Fruit fly (Drosophila melanogaster) whole organism, larva: ENCODE results near the gene CG4629.

Experiments
- noc ChIP-seq: fragments of 200-800 bp; sonication (Bioruptor generic); optimal IDR thresholded peaks from 3 replicates; lab custom pipeline; 2019; ENCODE audit warnings: missing biosample characterization, mild to moderate bottlenecking, missing genetic modification characterization, moderate library complexity

The CG4629 gene

DNA sequence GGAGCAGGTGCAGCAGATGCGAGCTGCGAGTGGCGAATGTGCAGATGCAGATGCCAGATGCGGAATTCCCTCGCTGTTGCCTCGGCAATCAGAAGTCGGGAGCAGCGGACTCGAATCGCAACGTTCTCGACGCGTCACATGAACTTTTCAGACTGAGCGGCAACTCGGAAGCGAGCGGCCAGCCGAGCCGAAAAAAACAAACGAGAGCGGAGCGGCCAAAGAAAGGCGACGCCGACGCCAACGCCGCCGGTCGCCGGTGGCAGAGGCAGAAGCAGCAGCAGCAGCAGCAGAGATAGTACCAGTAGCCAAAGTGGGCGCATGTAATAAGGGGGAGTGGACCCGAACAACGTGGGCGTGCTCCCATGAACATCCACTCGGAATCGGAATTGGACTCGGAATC, at the start of gene CG4629:
TSS of gene CG4629 (minus strand) at position 156 of the 400 bp plus-strand sequence.
- no peak for TF ChIP-seq noc

- peak; percentile 14 for TF ChIP-seq noc
Measured at dm6 chr2L:1150554-1150953, 48.2 kb upstream of the CG4629 start, which contains the start of the genes Tfb4 and Vps29. Gene Tfb4, minus strand, starts transcription at chr2L:1150677. Gene Vps29, plus strand, starts transcription at chr2L:1150766.

dm6 chr2L:1147656-1148055, 45.4 kb upstream of the CG4629 start:
- TF ChIP-seq noc, result no peak

- TF ChIP-seq noc, result peak; percentile 96
Measured at dm6 chr2L:1144371-1145360, 42.4 kb upstream of the CG4629 start.

DNA sequence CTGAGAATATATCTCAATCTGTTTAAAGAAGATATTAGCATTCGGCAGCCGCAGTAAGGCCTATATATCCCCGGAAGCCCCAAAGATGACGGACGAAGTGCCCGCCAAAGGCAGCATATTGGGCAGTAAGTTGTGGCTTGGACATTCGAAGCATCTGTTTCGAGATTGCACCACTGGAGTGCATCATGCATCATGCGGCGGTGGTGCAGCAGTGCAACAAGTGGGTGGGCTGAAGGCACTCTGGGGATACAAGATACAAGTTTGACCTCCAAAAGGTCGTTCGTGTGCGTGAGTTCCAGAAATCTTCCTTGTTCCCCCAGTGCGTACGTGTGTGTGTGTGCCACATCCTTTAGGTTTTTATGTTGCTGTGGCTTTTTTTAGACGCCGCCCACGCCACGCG, 41.0 kb upstream of the CG4629 start:
- TF ChIP-seq noc, result no peak

DNA sequence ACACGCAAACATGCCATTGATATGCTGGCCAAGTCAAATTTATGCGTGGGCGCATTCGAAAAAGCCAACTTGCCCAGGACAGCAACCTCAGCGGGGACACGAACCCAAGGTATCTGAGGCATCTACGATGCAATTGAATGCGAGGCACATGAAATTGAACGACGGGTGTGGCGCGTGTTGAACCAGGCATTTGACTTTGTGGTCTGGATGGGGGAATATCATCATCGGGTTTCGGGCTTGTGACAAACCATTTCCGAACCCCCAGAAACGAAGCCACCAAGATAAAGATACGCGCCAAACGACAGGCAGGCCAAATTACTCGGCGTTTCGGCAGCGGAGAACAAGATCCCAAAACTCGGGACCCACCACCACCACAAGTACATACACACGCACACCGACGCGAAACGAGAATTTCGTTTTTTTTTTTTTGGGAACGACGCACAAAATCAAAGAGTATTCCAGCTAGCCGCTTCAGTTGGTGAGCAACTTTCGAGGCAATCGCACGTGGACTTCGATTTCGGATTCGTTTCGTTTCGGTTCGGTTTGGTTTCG, 40.5 kb upstream of the CG4629 start, which contains the start of gene MFS3:
TSS of gene MFS3 (plus strand) at position 472 of the 552 bp plus-strand sequence.
- no peak for TF ChIP-seq noc

dm6 chr2L:1136993-1137392, 34.7 kb upstream of the CG4629 start:
- no peak for TF ChIP-seq noc

DNA sequence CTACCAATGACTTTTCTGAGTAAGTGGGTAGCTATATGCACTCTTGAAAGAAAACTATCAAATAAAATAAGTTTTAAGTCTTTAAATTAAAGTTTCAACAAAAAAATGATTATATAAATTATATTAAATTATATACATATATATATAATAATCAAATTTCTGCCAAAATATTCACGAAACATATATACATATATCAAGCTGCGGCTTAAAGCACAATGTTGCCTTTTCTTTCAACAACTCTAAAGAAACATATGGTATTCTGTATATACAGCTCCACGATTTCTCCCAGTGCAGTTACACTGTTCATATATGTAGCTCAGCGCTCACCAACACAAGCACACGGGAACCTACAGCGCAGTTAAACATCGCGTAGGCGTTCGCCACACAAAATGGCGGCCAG, 33.2 kb upstream of the CG4629 start:
- TF ChIP-seq noc, result no peak

dm6 chr2L:1134011-1134743, 31.9 kb upstream of the CG4629 start, which contains the start of the genes Iris and CG4577:
Gene Iris, minus strand, starts transcription at chr2L:1134098.
Gene CG4577, plus strand, starts transcription at chr2L:1134693.
- no peak for TF ChIP-seq noc

- TF ChIP-seq noc, result peak; percentile 63
Measured at dm6 chr2L:1128932-1129887, 26.9 kb upstream of the CG4629 start, which contains the start of the genes Pino and TBC1D23. Gene Pino, minus strand, starts transcription at chr2L:1128953. Gene TBC1D23, plus strand, starts transcription at chr2L:1129316.

DNA sequence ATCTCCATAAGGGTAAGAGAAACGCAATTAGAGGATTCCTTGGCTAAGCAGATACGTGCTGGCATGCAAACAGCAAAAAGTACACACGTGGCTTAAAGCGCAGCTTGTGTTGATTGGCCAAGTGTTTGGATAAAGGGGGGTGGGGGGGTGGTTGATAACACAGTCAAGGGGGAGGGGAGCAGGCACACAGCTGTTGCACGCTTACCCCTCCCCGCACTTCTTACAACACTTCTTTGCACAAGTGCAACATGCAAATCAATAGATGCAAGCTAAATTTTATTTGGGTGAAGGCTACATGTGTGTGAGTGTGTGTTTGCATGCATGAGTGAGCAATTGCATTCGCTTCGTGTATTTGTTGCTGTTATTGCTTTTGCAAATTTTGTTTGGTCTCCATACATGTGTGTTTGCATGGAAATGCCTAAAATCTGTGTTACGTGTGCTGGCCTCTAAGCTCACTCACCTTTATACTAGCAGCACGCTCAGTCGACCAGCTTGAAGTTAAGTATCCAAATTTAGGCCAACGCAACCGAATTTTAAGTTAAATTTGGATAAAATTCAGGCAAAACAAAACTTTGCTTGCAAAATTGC, 26.1 kb upstream of the CG4629 start:
- TF ChIP-seq noc, result no peak

- peak; percentile 58 for TF ChIP-seq noc
Measured at dm6 chr2L:1127434-1128089, 25.3 kb upstream of the CG4629 start.

DNA sequence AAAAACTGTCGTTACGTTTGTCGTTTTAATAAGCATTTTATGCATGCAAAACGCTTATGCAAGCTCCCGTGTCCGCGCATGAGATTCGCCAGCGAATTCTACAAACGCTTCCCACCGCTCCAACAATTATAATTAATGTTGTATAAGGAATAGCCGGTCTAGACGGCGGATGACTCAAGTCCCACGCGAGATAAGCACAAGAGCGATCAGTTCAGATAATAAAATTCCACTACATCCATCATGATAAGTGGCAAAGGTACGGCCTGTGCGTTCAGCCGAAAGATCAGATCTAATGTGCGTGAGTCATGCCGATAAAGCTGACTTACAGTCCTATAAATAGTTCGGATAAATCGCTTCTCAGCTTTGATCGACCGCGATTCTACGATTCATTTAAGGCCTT, 24.2 kb upstream of the CG4629 start:
- TF ChIP-seq noc, result no peak

- no peak for TF ChIP-seq noc
Measured at dm6 chr2L:1125437-1125836, 23.1 kb upstream of the CG4629 start.

- no peak for TF ChIP-seq noc
Measured at dm6 chr2L:1124265-1124664, 22.0 kb upstream of the CG4629 start.
